Fruit fly (Drosophila melanogaster): ENCODE data around the gene RabX4.

DNA sequence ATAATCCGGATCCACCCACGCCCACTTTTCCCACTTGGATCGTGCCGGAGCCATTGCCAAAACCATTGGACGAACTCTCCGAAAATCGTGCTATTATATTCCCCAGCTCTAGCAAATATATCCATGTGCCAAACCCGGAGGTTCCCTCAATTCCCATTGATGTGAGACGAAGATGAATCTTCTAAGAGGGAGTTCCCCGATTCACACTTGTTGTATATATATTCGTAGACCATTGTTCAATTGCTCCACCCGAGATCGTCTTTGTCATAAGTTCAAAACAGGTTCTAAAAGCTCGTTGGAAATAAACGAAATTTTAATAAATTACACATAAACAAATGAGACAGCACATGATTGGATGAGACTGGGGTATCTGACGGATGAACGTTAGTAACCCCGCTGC, 35.7 kb upstream of the RabX4 start:
- TF ChIP-seq ttk (optimal IDR thresholded peaks at IDR 0.05): no peak
- no peak for TF ChIP-seq h (optimal IDR thresholded peaks at IDR 0.05)

All from Kc167 (cell line).